Fruit fly (Drosophila melanogaster) whole organism, larva: Measurements from ENCODE around the gene Nup154.
A peak's percentile ranks its signal among the peaks of the same experiment; 100 is the strongest.

ENCODE experiments used
- noc ChIP-seq: fragments of 200-800 bp; sonication (Bioruptor generic); optimal IDR thresholded peaks from 3 replicates; lab custom pipeline; 2019; ENCODE audit warnings: missing biosample characterization, mild to moderate bottlenecking, missing genetic modification characterization, moderate library complexity

Gene Nup154

dm6 chr2L:11057333-11058110, 52.9 kb downstream of the Nup154 start:
- TF ChIP-seq noc: peak; percentile 89

dm6 chr2L:11058111-11058665, 53.6 kb downstream of the Nup154 start:
- TF ChIP-seq noc: no peak

DNA sequence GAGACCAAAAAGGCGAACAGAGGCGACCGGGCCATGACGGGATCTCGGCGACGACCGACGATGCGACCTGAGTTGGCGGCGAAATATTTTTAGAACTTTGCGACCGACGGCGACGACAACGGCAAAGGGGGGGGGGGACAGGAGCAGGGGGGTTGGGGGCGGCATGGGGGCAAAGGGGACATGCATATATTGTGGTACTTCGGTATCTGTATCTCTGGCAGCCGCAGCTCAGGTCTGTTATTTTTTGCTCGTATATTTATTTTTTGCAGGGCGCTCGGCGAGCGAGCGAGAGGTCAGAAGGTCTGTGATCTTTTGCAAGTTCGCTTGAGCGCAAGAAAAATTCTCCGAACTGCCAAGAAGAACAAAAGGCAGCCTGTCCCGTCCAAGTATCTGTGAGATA, 54.6 kb downstream of the Nup154 start:
- no peak for TF ChIP-seq noc
